Fruit fly (Drosophila melanogaster): Measurements from ENCODE around the gene Cad74A.

Cad74A gene

dm6 chr3L:17344596-17344995 lies 34.7 kb downstream of the Cad74A start, which contains the start of gene brv2:
Gene brv2, minus strand, starts transcription at chr3L:17344696.
- no peak for TF ChIP-seq toe (GFP tag; optimal IDR thresholded peaks at IDR 0.05)
- no peak for TF ChIP-seq Hr96 (GFP tag; optimal IDR thresholded peaks at IDR 0.05)
- TF ChIP-seq Crg-1 (GFP tag; optimal IDR thresholded peaks at IDR 0.05), result no peak
- no peak for TF ChIP-seq cnc (optimal IDR thresholded peaks at IDR 0.05)
- TF ChIP-seq CG1620 (GFP tag; optimal IDR thresholded peaks at IDR 0.05), result no peak
- no peak for TF ChIP-seq bab1 (GFP tag; optimal IDR thresholded peaks at IDR 0.05)
- TF ChIP-seq CG5204 (GFP tag; optimal IDR thresholded peaks at IDR 0.05), result no peak
- TF ChIP-seq ovo (GFP tag; optimal IDR thresholded peaks at IDR 0.05), result no peak
- no peak for TF ChIP-seq CG14711 (tag; optimal IDR thresholded peaks at IDR 0.05)
- no peak for TF ChIP-seq CG11617 (GFP tag; optimal IDR thresholded peaks at IDR 0.05)
- no peak for TF ChIP-seq Mnt (GFP tag; optimal IDR thresholded peaks at IDR 0.05)
- TF ChIP-seq CG12768 (GFP tag; optimal IDR thresholded peaks at IDR 0.05), result no peak

DNA sequence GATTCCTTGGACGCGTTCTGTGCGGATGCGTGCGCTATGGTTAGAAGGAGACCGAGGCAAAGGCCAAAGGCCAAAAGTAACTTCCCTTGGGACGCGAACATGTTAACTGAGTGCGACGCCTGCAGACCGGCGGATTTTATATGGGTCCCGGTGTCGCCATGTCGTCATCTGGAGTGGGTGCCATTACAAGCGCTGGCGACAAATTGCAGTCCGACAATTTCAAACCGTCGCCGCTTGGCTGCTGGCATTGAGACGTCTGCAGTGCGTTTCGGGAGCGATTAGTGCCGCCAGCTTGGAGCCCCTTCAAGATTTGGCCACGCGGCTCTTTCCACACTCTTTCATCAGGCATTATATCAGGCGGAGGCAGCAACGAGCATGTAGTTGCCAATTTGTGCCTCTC lies 38.1 kb downstream of the Cad74A start, which contains the start of gene CG13727:
CG13727 (minus strand) TSS at position 101 of the 400 bp plus-strand sequence.
- no peak for TF ChIP-seq CG7101 (tag; optimal IDR thresholded peaks at IDR 0.05)
- no peak for TF ChIP-seq CG14711 (tag; optimal IDR thresholded peaks at IDR 0.05)

dm6 chr3L:17339756-17340155 lies 39.6 kb downstream of the Cad74A start:
- no peak for TF ChIP-seq cnc (optimal IDR thresholded peaks at IDR 0.05)
- TF ChIP-seq CG12768 (GFP tag; optimal IDR thresholded peaks at IDR 0.05), result no peak
- TF ChIP-seq pad (GFP tag; optimal IDR thresholded peaks at IDR 0.05), result no peak
- no peak for TF ChIP-seq ovo (GFP tag; optimal IDR thresholded peaks at IDR 0.05)
- no peak for TF ChIP-seq Clk (GFP tag; optimal IDR thresholded peaks at IDR 0.05)
- no peak for TF ChIP-seq bab1 (GFP tag; optimal IDR thresholded peaks at IDR 0.05)
- no peak for TF ChIP-seq CG7045 (GFP tag; optimal IDR thresholded peaks at IDR 0.05)
- no peak for TF ChIP-seq Hr96 (GFP tag; optimal IDR thresholded peaks at IDR 0.05)
- no peak for TF ChIP-seq CG11617 (GFP tag; optimal IDR thresholded peaks at IDR 0.05)
- no peak for TF ChIP-seq CG7101 (tag; optimal IDR thresholded peaks at IDR 0.05)
- no peak for TF ChIP-seq kay (GFP tag; ENCODE audit: borderline replicate concordance)
- TF ChIP-seq tj (GFP tag; optimal IDR thresholded peaks at IDR 0.05), result no peak
- no peak for TF ChIP-seq toe (GFP tag; optimal IDR thresholded peaks at IDR 0.05)
- TF ChIP-seq CG33017 (tag; optimal IDR thresholded peaks at IDR 0.05), result no peak
- TF ChIP-seq CG5204 (GFP tag; optimal IDR thresholded peaks at IDR 0.05), result no peak
- no peak for TF ChIP-seq Crg-1 (GFP tag; optimal IDR thresholded peaks at IDR 0.05)

dm6 chr3L:17339122-17339521 lies 40.2 kb downstream of the Cad74A start, which contains the start of gene CG6479:
Gene CG6479, minus strand, starts transcription at chr3L:17339262.
- TF ChIP-seq cnc (optimal IDR thresholded peaks at IDR 0.05) (no peak), toe (GFP tag; optimal IDR thresholded peaks at IDR 0.05) (no peak), CG14711 (tag; optimal IDR thresholded peaks at IDR 0.05) (no peak), Clk (GFP tag; optimal IDR thresholded peaks at IDR 0.05) (no peak), CG7101 (tag; optimal IDR thresholded peaks at IDR 0.05) (no peak), CG5204 (GFP tag; optimal IDR thresholded peaks at IDR 0.05) (no peak)

- no peak for TF ChIP-seq CG33017 (tag; optimal IDR thresholded peaks at IDR 0.05)
These were observed 50.3 kb downstream of the Cad74A start, which contains the start of gene Or74a for dm6 chr3L:17329069-17329468. Gene Or74a, minus strand, starts transcription at chr3L:17329169.

dm6 chr3L:17325418-17325817 lies 53.9 kb downstream of the Cad74A start, which contains the start of gene CG13725:
Gene CG13725, minus strand, starts transcription at chr3L:17325518.
- TF ChIP-seq CG5204 (GFP tag; optimal IDR thresholded peaks at IDR 0.05), result no peak

dm6 chr3L:17322541-17322940 lies 56.8 kb downstream of the Cad74A start, which contains the start of gene CG13724:
Gene CG13724, plus strand, starts transcription at chr3L:17322841.
- no peak for TF ChIP-seq Clk (GFP tag; optimal IDR thresholded peaks at IDR 0.05)
- TF ChIP-seq bab1 (GFP tag; optimal IDR thresholded peaks at IDR 0.05), result no peak
- no peak for TF ChIP-seq Crg-1 (GFP tag; optimal IDR thresholded peaks at IDR 0.05)
- no peak for TF ChIP-seq kay (GFP tag; ENCODE audit: borderline replicate concordance)
- TF ChIP-seq CG7101 (tag; optimal IDR thresholded peaks at IDR 0.05), result no peak
- no peak for TF ChIP-seq tj (GFP tag; optimal IDR thresholded peaks at IDR 0.05)
- no peak for TF ChIP-seq CG1620 (GFP tag; optimal IDR thresholded peaks at IDR 0.05)
- TF ChIP-seq toe (GFP tag; optimal IDR thresholded peaks at IDR 0.05), result no peak
- TF ChIP-seq CG7045 (GFP tag; optimal IDR thresholded peaks at IDR 0.05), result no peak

dm6 chr3L:17320711-17321110 lies 58.6 kb downstream of the Cad74A start, which contains the start of gene ND-24L:
Gene ND-24L, minus strand, starts transcription at chr3L:17320811.
- TF ChIP-seq CG11617 (GFP tag; optimal IDR thresholded peaks at IDR 0.05) (no peak), CG7101 (tag; optimal IDR thresholded peaks at IDR 0.05) (no peak), cnc (optimal IDR thresholded peaks at IDR 0.05) (no peak), cic (GFP tag; optimal IDR thresholded peaks at IDR 0.05) (no peak), Hr96 (GFP tag; optimal IDR thresholded peaks at IDR 0.05) (no peak), kay (GFP tag; ENCODE audit: borderline replicate concordance) (no peak)

All from whole organism, adult.